Worm (Caenorhabditis elegans) whole organism, L2 larva: ENCODE data around the gene Y105C5B.5.

Experiments
- C34F6.9 ChIP-seq: fragments of 150-350 bp; optimal IDR thresholded peaks from 2 replicates; lab custom pipeline; 2014; ENCODE audit warnings: missing biosample characterization, missing genetic modification characterization
- F13H6.1 ChIP-seq: sonication (generic microtip); optimal IDR thresholded peaks from 2 replicates; lab custom pipeline; 2016; ENCODE audit warnings: missing genetic modification characterization, missing compliant biosample characterization
- R02D3.7 ChIP-seq: fragments of 150-350 bp; optimal IDR thresholded peaks from 2 replicates; lab custom pipeline; 2014; ENCODE audit warnings: missing biosample characterization, missing genetic modification characterization
- Y55F3AM.14 ChIP-seq: fragments of 200-800 bp; sonication (Bioruptor generic); optimal IDR thresholded peaks from 2 replicates; lab custom pipeline; 2018; ENCODE audit warnings: mild to moderate bottlenecking, missing genetic modification characterization, missing compliant biosample characterization
- ZK546.5 ChIP-seq: sonication (generic microtip); optimal IDR thresholded peaks from 2 replicates; lab custom pipeline; 2017; ENCODE audit warnings: missing biosample characterization, missing genetic modification characterization
- alr-1 ChIP-seq: fragments of 150-350 bp; optimal IDR thresholded peaks from 2 replicates; lab custom pipeline; 2014; ENCODE audit warnings: missing biosample characterization, missing genetic modification characterization
- ama-1 ChIP-seq: fragments of 150-350 bp; optimal IDR thresholded peaks from 2 replicates; lab custom pipeline; 2018; ENCODE audit warnings: inconsistent platforms
- blmp-1 ChIP-seq: sonication (generic microtip); optimal IDR thresholded peaks from 2 replicates; lab custom pipeline; 2017; ENCODE audit warnings: missing genetic modification characterization, mild to moderate bottlenecking, missing compliant biosample characterization, antibody characterized with exemption, moderate library complexity; ENCODE audit not compliant: insufficient read depth
- ceh-16 ChIP-seq: fragments of 150-350 bp; optimal IDR thresholded peaks from 2 replicates; lab custom pipeline; 2014; ENCODE audit warnings: missing biosample characterization, missing genetic modification characterization
- ceh-82 ChIP-seq: fragments of 150-350 bp; optimal IDR thresholded peaks from 2 replicates; lab custom pipeline; 2014; ENCODE audit warnings: missing biosample characterization, missing genetic modification characterization
- crh-2 ChIP-seq: sonication (generic microtip); optimal IDR thresholded peaks from 2 replicates; lab custom pipeline; 2017; ENCODE audit warnings: missing biosample characterization, missing genetic modification characterization
- egl-27 ChIP-seq: sonication (generic microtip); optimal IDR thresholded peaks from 3 replicates; lab custom pipeline; 2017; ENCODE audit warnings: missing biosample characterization, missing genetic modification reagents, missing genetic modification characterization
- elt-1 ChIP-seq: fragments of 150-350 bp; optimal IDR thresholded peaks from 2 replicates; lab custom pipeline; 2014; ENCODE audit warnings: missing biosample characterization, missing genetic modification characterization
- elt-3 ChIP-seq: sonication (generic microtip); optimal IDR thresholded peaks from 2 replicates; lab custom pipeline; 2017; ENCODE audit warnings: missing biosample characterization, missing genetic modification characterization
- fos-1 ChIP-seq: fragments of 150-350 bp; optimal IDR thresholded peaks from 2 replicates; lab custom pipeline; 2014; ENCODE audit warnings: missing biosample characterization, missing genetic modification characterization
- gmeb-1 ChIP-seq: fragments of 150-350 bp; optimal IDR thresholded peaks from 2 replicates; lab custom pipeline; 2014; ENCODE audit warnings: missing biosample characterization, missing genetic modification characterization
- lin-39 ChIP-seq: fragments of 150-350 bp; optimal IDR thresholded peaks from 2 replicates; lab custom pipeline; 2014; ENCODE audit warnings: missing biosample characterization, missing genetic modification reagents, missing genetic modification characterization
- mab-5 ChIP-seq: fragments of 150-350 bp; optimal IDR thresholded peaks from 2 replicates; lab custom pipeline; 2014; ENCODE audit warnings: missing biosample characterization, missing genetic modification characterization
- mbf-1 ChIP-seq: sonication (generic microtip); optimal IDR thresholded peaks from 2 replicates; lab custom pipeline; 2017; ENCODE audit warnings: missing biosample characterization, missing genetic modification characterization
- nhr-10 ChIP-seq: sonication (generic microtip); optimal IDR thresholded peaks from 2 replicates; lab custom pipeline; 2017; ENCODE audit warnings: missing biosample characterization, missing genetic modification characterization
- nhr-129 ChIP-seq: fragments of 150-350 bp; optimal IDR thresholded peaks from 2 replicates; lab custom pipeline; 2014; ENCODE audit warnings: missing biosample characterization, missing genetic modification characterization
- nhr-21 ChIP-seq: fragments of 150-350 bp; optimal IDR thresholded peaks from 2 replicates; lab custom pipeline; 2014; ENCODE audit warnings: missing biosample characterization, missing genetic modification characterization
- nhr-23 ChIP-seq: fragments of 150-350 bp; optimal IDR thresholded peaks from 2 replicates; lab custom pipeline; 2014; ENCODE audit warnings: missing biosample characterization, missing genetic modification reagents, missing genetic modification characterization
- nhr-237 ChIP-seq: fragments of 150-350 bp; optimal IDR thresholded peaks from 2 replicates; lab custom pipeline; 2014; ENCODE audit warnings: missing biosample characterization, missing genetic modification characterization
- nhr-25 ChIP-seq: fragments of 150-350 bp; sonication (generic microtip); optimal IDR thresholded peaks from 3 replicates; lab custom pipeline; 2014; ENCODE audit warnings: missing biosample characterization, missing genetic modification characterization
- nhr-6 ChIP-seq: fragments of 150-350 bp; optimal IDR thresholded peaks from 2 replicates; lab custom pipeline; 2014; ENCODE audit warnings: missing biosample characterization, missing genetic modification characterization
- nhr-77 ChIP-seq: fragments of 150-350 bp; optimal IDR thresholded peaks from 2 replicates; lab custom pipeline; 2014; ENCODE audit warnings: missing biosample characterization, missing genetic modification characterization
- peb-1 ChIP-seq: fragments of 150-350 bp; optimal IDR thresholded peaks from 2 replicates; lab custom pipeline; 2014; ENCODE audit warnings: missing biosample characterization, missing genetic modification characterization
- skn-1 ChIP-seq: sonication (generic microtip); optimal IDR thresholded peaks from 2 replicates; lab custom pipeline; 2017; ENCODE audit warnings: missing biosample characterization, missing genetic modification characterization
- sma-3 ChIP-seq: sonication (generic microtip); optimal IDR thresholded peaks from 2 replicates; lab custom pipeline; 2016; ENCODE audit warnings: missing genetic modification reagents, missing genetic modification characterization, missing compliant biosample characterization
- sma-9 ChIP-seq, 2 experiments: fragments of 150-350 bp in 1 of 2; sonication (generic microtip) in 1 of 2; optimal IDR thresholded peaks; 2 replicates each; lab custom pipeline; 2014 to 2016; ENCODE audit warnings: missing genetic modification characterization in 2 of 2, mild to moderate bottlenecking in 1 of 2, missing biosample characterization in 1 of 2, missing compliant biosample characterization in 1 of 2, missing genetic modification reagents in 1 of 2, moderate library complexity in 1 of 2
- snpc-4 ChIP-seq: fragments of 150-350 bp; optimal IDR thresholded peaks from 2 replicates; lab custom pipeline; 2014; ENCODE audit warnings: missing biosample characterization, missing genetic modification characterization
- unc-39 ChIP-seq: fragments of 150-350 bp; optimal IDR thresholded peaks from 2 replicates; lab custom pipeline; 2014; ENCODE audit warnings: missing biosample characterization, missing genetic modification characterization
- unc-62 ChIP-seq: fragments of 150-350 bp; optimal IDR thresholded peaks from 2 replicates; lab custom pipeline; 2014; ENCODE audit warnings: missing biosample characterization, missing genetic modification reagents, missing genetic modification characterization
- zag-1 ChIP-seq: fragments of 150-350 bp; optimal IDR thresholded peaks from 2 replicates; lab custom pipeline; 2014; ENCODE audit warnings: missing biosample characterization, missing genetic modification characterization
- ztf-4 ChIP-seq: fragments of 150-350 bp; optimal IDR thresholded peaks from 2 replicates; lab custom pipeline; 2014; ENCODE audit warnings: missing biosample characterization, missing genetic modification characterization

Y105C5B.5 gene

ce11 chrIV:15900158-15900557 lies 867 bp downstream of the Y105C5B.5 start:
- TF ChIP-seq mab-5 (tag; lab: Kevin White, UChicago) (no peak), sma-3 (GFP tag; lab: Kevin White, UChicago) (no peak), sma-9 (GFP tag; optimal IDR thresholded peaks at IDR 0.05; lab: Kevin White, UChicago) (no peak), sma-9 (tag; optimal IDR thresholded peaks at IDR 0.05; lab: Kevin White, UChicago) (no peak), snpc-4 (no peak)

- TF ChIP-seq alr-1 (tag; lab: Kevin White, UChicago): no peak
- no peak for TF ChIP-seq Y55F3AM.14
- TF ChIP-seq sma-9 (GFP tag; optimal IDR thresholded peaks at IDR 0.05; lab: Kevin White, UChicago): no peak
- no peak for TF ChIP-seq sma-9 (tag; optimal IDR thresholded peaks at IDR 0.05; lab: Kevin White, UChicago)
- TF ChIP-seq fos-1 (tag; lab: Kevin White, UChicago): no peak
- no peak for TF ChIP-seq egl-27 (tag; lab: Kevin White, UChicago)
- no peak for TF ChIP-seq peb-1 (tag; lab: Kevin White, UChicago)
- no peak for TF ChIP-seq ztf-4 (tag; lab: Kevin White, UChicago)
- no peak for TF ChIP-seq skn-1 (tag; lab: Kevin White, UChicago)
- TF ChIP-seq ceh-82: no peak
- no peak for TF ChIP-seq nhr-23 (tag; lab: Kevin White, UChicago)
- no peak for TF ChIP-seq elt-3 (tag; lab: Kevin White, UChicago)
- no peak for TF ChIP-seq nhr-237 (tag; lab: Kevin White, UChicago)
- TF ChIP-seq ZK546.5: no peak
- TF ChIP-seq unc-39: no peak
These were observed 6.2 kb downstream of the Y105C5B.5 start for ce11 chrIV:15894819-15895218.

- no peak for TF ChIP-seq nhr-77 (tag; lab: Kevin White, UChicago)
- no peak for TF ChIP-seq ZK546.5
- no peak for TF ChIP-seq sma-3 (GFP tag; lab: Kevin White, UChicago)
- no peak for TF ChIP-seq sma-9 (GFP tag; optimal IDR thresholded peaks at IDR 0.05; lab: Kevin White, UChicago)
- TF ChIP-seq sma-9 (tag; optimal IDR thresholded peaks at IDR 0.05; lab: Kevin White, UChicago): no peak
- no peak for TF ChIP-seq nhr-25
- no peak for TF ChIP-seq mbf-1 (tag; lab: Kevin White, UChicago)
- TF ChIP-seq lin-39: no peak
- TF ChIP-seq nhr-6 (tag; lab: Kevin White, UChicago): no peak
- TF ChIP-seq, all 48 proteins: peak for 0
These were observed 6.9 kb downstream of the Y105C5B.5 start, which contains the start of gene srv-14 for ce11 chrIV:15894133-15894532. srv-14 (minus strand) TSS chrIV:15894233.

ce11 chrIV:15883922-15884321 lies 17.1 kb downstream of the Y105C5B.5 start, which contains the start of gene Y105C5B.3:
Y105C5B.3 (plus strand) TSS chrIV:15884222.
- no peak for TF ChIP-seq R02D3.7 (tag; lab: Kevin White, UChicago)
- no peak for TF ChIP-seq nhr-6 (tag; lab: Kevin White, UChicago)
- no peak for TF ChIP-seq nhr-237 (tag; lab: Kevin White, UChicago)
- no peak for TF ChIP-seq nhr-129 (tag; lab: Kevin White, UChicago)
- TF ChIP-seq egl-27 (tag; lab: Kevin White, UChicago): no peak
- TF ChIP-seq Y55F3AM.14: no peak
- no peak for TF ChIP-seq blmp-1 (tag; lab: Kevin White, UChicago)
- no peak for TF ChIP-seq ceh-82
- no peak for TF ChIP-seq F13H6.1 (tag; lab: Kevin White, UChicago)
- TF ChIP-seq zag-1: no peak
- no peak for TF ChIP-seq elt-1 (tag; lab: Kevin White, UChicago)
- TF ChIP-seq nhr-21: no peak
- no peak for TF ChIP-seq crh-2
- no peak for TF ChIP-seq nhr-23 (tag; lab: Kevin White, UChicago)
- TF ChIP-seq ama-1 (lab: Kevin White, UChicago): no peak
- TF ChIP-seq C34F6.9 (tag; lab: Kevin White, UChicago): no peak
- TF ChIP-seq peb-1 (tag; lab: Kevin White, UChicago): no peak
- TF ChIP-seq ceh-16 (tag; lab: Kevin White, UChicago): no peak
- TF ChIP-seq, all 48 proteins: peak for 0

ce11 chrIV:15880114-15880513 lies 20.9 kb downstream of the Y105C5B.5 start:
- no peak for TF ChIP-seq gmeb-1 (tag; lab: Kevin White, UChicago)
- no peak for TF ChIP-seq unc-62
- TF ChIP-seq nhr-6 (tag; lab: Kevin White, UChicago): no peak
- TF ChIP-seq skn-1 (tag; lab: Kevin White, UChicago): no peak
- no peak for TF ChIP-seq nhr-10 (tag; lab: Kevin White, UChicago)
